Fruit fly (Drosophila melanogaster): ENCODE results near the gene CG4669.

CG4669 gene

dm6 chr3L:5234183-5234582 lies at the start of gene CG4669:
Gene CG4669 (plus strand): TSS chr3L:5234483.
- TF ChIP-seq psq (GFP tag; optimal IDR thresholded peaks at IDR 0.05) (no peak), pan (optimal IDR thresholded peaks at IDR 0.05) (no peak)

dm6 chr3L:5184502-5184859 lies 49.8 kb upstream of the CG4669 start:
- TF ChIP-seq sage (GFP tag; optimal IDR thresholded peaks at IDR 0.05) (peak; percentile 41), Hnf4 (GFP tag; optimal IDR thresholded peaks at IDR 0.05) (peak; percentile 45), Jra (GFP tag; optimal IDR thresholded peaks at IDR 0.05) (no peak), jim (GFP tag; optimal IDR thresholded peaks at IDR 0.05) (no peak), Hr83 (GFP tag; optimal IDR thresholded peaks at IDR 0.05; ENCODE audit: poor library complexity, severe bottlenecking) (peak; percentile 50), CrebA (GFP tag; optimal IDR thresholded peaks at IDR 0.05; ENCODE audit: borderline replicate concordance) (peak; percentile 49), psq (GFP tag; optimal IDR thresholded peaks at IDR 0.05) (peak; percentile 85), ey (GFP tag; optimal IDR thresholded peaks at IDR 0.05) (no peak), dl (GFP tag; optimal IDR thresholded peaks at IDR 0.05; ENCODE audit: insufficient read depth in 1 of 2, partially characterized antibody in 2 of 2) (peak in 1 of 2 experiments; percentile 48), GATAd (GFP tag; optimal IDR thresholded peaks at IDR 0.05) (no peak), Rel (GFP tag; optimal IDR thresholded peaks at IDR 0.05) (no peak), Rel (tag; optimal IDR thresholded peaks at IDR 0.05) (peak; percentile 19)

- TF ChIP-seq Hr78 (GFP tag; optimal IDR thresholded peaks at IDR 0.05) (no peak), N (GFP tag; optimal IDR thresholded peaks at IDR 0.05) (no peak), Abd-B (GFP tag; optimal IDR thresholded peaks at IDR 0.05) (no peak), Dfd (GFP tag; optimal IDR thresholded peaks at IDR 0.05) (no peak), jim (GFP tag; optimal IDR thresholded peaks at IDR 0.05) (no peak), sage (GFP tag; optimal IDR thresholded peaks at IDR 0.05) (no peak), lola (GFP tag; optimal IDR thresholded peaks at IDR 0.05) (no peak), psq (GFP tag; optimal IDR thresholded peaks at IDR 0.05) (peak; percentile 52), Dif (GFP tag; optimal IDR thresholded peaks at IDR 0.05; ENCODE audit: partially characterized antibody) (peak; percentile 91), tai (GFP tag; optimal IDR thresholded peaks at IDR 0.05) (peak; percentile 13), fru (GFP tag; optimal IDR thresholded peaks at IDR 0.05) (peak; percentile 27), br (GFP tag; optimal IDR thresholded peaks at IDR 0.05) (peak; percentile 16), sv (GFP tag; optimal IDR thresholded peaks at IDR 0.05) (peak; percentile 47), Vsx2 (GFP tag; optimal IDR thresholded peaks at IDR 0.05; ENCODE audit: partially characterized antibody) (peak; percentile 88), HLH106 (tag; optimal IDR thresholded peaks at IDR 0.05) (peak; percentile 16), usp (GFP tag; optimal IDR thresholded peaks at IDR 0.05) (no peak), Mio (GFP tag; optimal IDR thresholded peaks at IDR 0.05) (no peak), woc (GFP tag; optimal IDR thresholded peaks at IDR 0.05) (peak; percentile 24), Rel (GFP tag; optimal IDR thresholded peaks at IDR 0.05) (no peak), Rel (tag; optimal IDR thresholded peaks at IDR 0.05) (no peak), Hr83 (GFP tag; optimal IDR thresholded peaks at IDR 0.05; ENCODE audit: poor library complexity, severe bottlenecking) (no peak), Jra (GFP tag; optimal IDR thresholded peaks at IDR 0.05) (no peak), dsf (GFP tag; optimal IDR thresholded peaks at IDR 0.05; ENCODE audit: borderline replicate concordance) (no peak), rgr (GFP tag; optimal IDR thresholded peaks at IDR 0.05) (peak; percentile 50), ey (GFP tag; optimal IDR thresholded peaks at IDR 0.05) (peak; percentile 17), foxo (GFP tag; optimal IDR thresholded peaks at IDR 0.05) (peak in 1 of 2 experiments; percentile 42), OdsH (GFP tag; optimal IDR thresholded peaks at IDR 0.05) (peak; percentile 24), dmrt93B (GFP tag; optimal IDR thresholded peaks at IDR 0.05) (no peak), CG32264 (GFP tag; optimal IDR thresholded peaks at IDR 0.05) (no peak), CrebA (GFP tag; optimal IDR thresholded peaks at IDR 0.05; ENCODE audit: borderline replicate concordance) (no peak), dl (GFP tag; optimal IDR thresholded peaks at IDR 0.05; ENCODE audit: insufficient read depth in 1 of 2, partially characterized antibody in 2 of 2) (peak in 1 of 2 experiments; percentile 22), Sp1 (GFP tag; optimal IDR thresholded peaks at IDR 0.05) (no peak), GATAd (GFP tag; optimal IDR thresholded peaks at IDR 0.05) (no peak), brk (GFP tag; optimal IDR thresholded peaks at IDR 0.05) (no peak), CG9705 (GFP tag; optimal IDR thresholded peaks at IDR 0.05) (no peak), Hnf4 (GFP tag; optimal IDR thresholded peaks at IDR 0.05) (peak; percentile 19), Myc (optimal IDR thresholded peaks at IDR 0.05) (no peak), h (GFP tag; optimal IDR thresholded peaks at IDR 0.05) (peak; percentile 22), pan (optimal IDR thresholded peaks at IDR 0.05) (no peak)
Observed at dm6 chr3L:5184860-5185639, 49.2 kb upstream of the CG4669 start.

Data from whole organism, wandering third instar larva.